Worm (Caenorhabditis elegans) whole organism, young adult: ENCODE data around the gene glr-5.

Source experiments
- B0261.1 ChIP-seq: sonication (generic microtip); optimal IDR thresholded peaks from 2 replicates; lab custom pipeline; 2016; ENCODE audit warnings: mild to moderate bottlenecking, missing genetic modification characterization, moderate library complexity, missing compliant biosample characterization
- D2030.7 ChIP-seq: fragments of 200-800 bp; sonication (Bioruptor generic); IDR thresholded peaks from 2 replicates; pipeline ENCODE4 v1.3.6; 2022; ENCODE audit warnings: missing genetic modification reagents, missing genetic modification characterization, missing compliant biosample characterization
- F23B12.7 ChIP-seq: sonication (generic microtip); optimal IDR thresholded peaks from 2 replicates; lab custom pipeline; 2017; ENCODE audit warnings: missing genetic modification characterization, mild to moderate bottlenecking, missing compliant biosample characterization, antibody characterized with exemption, moderate library complexity; ENCODE audit not compliant: insufficient read depth
- F33H1.4 ChIP-seq: fragments of 200-800 bp; sonication (Bioruptor generic); IDR thresholded peaks from 2 replicates; pipeline ENCODE4 v1.3.6; 2022; ENCODE audit warnings: missing genetic modification reagents, missing genetic modification characterization, missing compliant biosample characterization
- F55B11.4 ChIP-seq: sonication (generic microtip); optimal IDR thresholded peaks from 2 replicates; lab custom pipeline; 2016; ENCODE audit warnings: missing compliant biosample characterization, missing genetic modification characterization, borderline replicate concordance; ENCODE audit not compliant: insufficient read depth
- T07F8.4 ChIP-seq: sonication (generic microtip); optimal IDR thresholded peaks from 2 replicates; lab custom pipeline; 2016; ENCODE audit warnings: mild to moderate bottlenecking, missing genetic modification characterization, moderate library complexity, missing compliant biosample characterization
- Y53G8AR.9 ChIP-seq: fragments of 200-800 bp; sonication (Bioruptor generic); conservative IDR thresholded peaks from 2 replicates; pipeline ENCODE4 v1.3.6; 2022; ENCODE audit warnings: missing genetic modification reagents, missing genetic modification characterization, missing compliant biosample characterization
- Y95B8A.8 ChIP-seq: fragments of 200-800 bp; sonication (Bioruptor generic); IDR thresholded peaks from 2 replicates; pipeline ENCODE4 v1.3.6; 2022; ENCODE audit warnings: missing genetic modification reagents, missing genetic modification characterization, missing compliant biosample characterization
- ZK185.1 ChIP-seq: sonication (generic microtip); optimal IDR thresholded peaks from 2 replicates; lab custom pipeline; 2016; ENCODE audit warnings: mild to moderate bottlenecking, missing genetic modification characterization, missing compliant biosample characterization; ENCODE audit not compliant: poor library complexity, severe bottlenecking
- atf-7 ChIP-seq: sonication (generic microtip); optimal IDR thresholded peaks from 2 replicates; lab custom pipeline; 2017; ENCODE audit warnings: mild to moderate bottlenecking, missing genetic modification characterization, missing compliant biosample characterization
- cebp-1 ChIP-seq, 2 experiments: fragments of 200-800 bp in 1 of 2; sonication (Bioruptor generic) in 1 of 2; sonication (generic microtip) in 1 of 2; IDR thresholded peaks in 1 of 2; optimal IDR thresholded peaks in 1 of 2; 2 replicates each; pipeline versions ENCODE4 v1.3.6 to Lab custom; 2017 to 2022; ENCODE audit warnings: missing compliant biosample characterization in 2 of 2, missing genetic modification characterization in 2 of 2, mild to moderate bottlenecking in 1 of 2, missing genetic modification reagents in 1 of 2, moderate library complexity in 1 of 2
- cebp-2 ChIP-seq: fragments of 200-800 bp; sonication (Bioruptor generic); IDR thresholded peaks from 2 replicates; pipeline ENCODE4 v1.3.6; 2022; ENCODE audit warnings: missing genetic modification characterization, missing compliant biosample characterization
- ceh-58 ChIP-seq: fragments of 200-800 bp; sonication (Bioruptor generic); IDR thresholded peaks from 2 replicates; pipeline ENCODE4 v1.3.6; 2022; ENCODE audit warnings: missing genetic modification characterization, missing compliant biosample characterization
- die-1 ChIP-seq: sonication (generic microtip); optimal IDR thresholded peaks from 2 replicates; lab custom pipeline; 2016; ENCODE audit warnings: missing genotype, mild to moderate bottlenecking, missing genetic modification characterization, missing compliant biosample characterization
- dox-1 ChIP-seq: fragments of 200-800 bp; sonication (Bioruptor generic); IDR thresholded peaks from 2 replicates; pipeline ENCODE4 v1.3.6; 2022; ENCODE audit warnings: missing genetic modification reagents, missing genetic modification characterization, missing compliant biosample characterization
- dpff-1 ChIP-seq: sonication (generic microtip); optimal IDR thresholded peaks from 2 replicates; lab custom pipeline; 2017; ENCODE audit warnings: mild to moderate bottlenecking, missing genetic modification characterization, missing compliant biosample characterization
- egrh-3 ChIP-seq: fragments of 200-800 bp; sonication (Bioruptor generic); IDR thresholded peaks from 2 replicates; pipeline ENCODE4 v1.3.6; 2022; ENCODE audit warnings: missing genetic modification reagents, missing genetic modification characterization, missing compliant biosample characterization
- ekl-4 ChIP-seq: fragments of 200-800 bp; sonication (Bioruptor generic); IDR thresholded peaks from 2 replicates; pipeline ENCODE4 v1.3.6; 2022; ENCODE audit warnings: missing genetic modification reagents, missing genetic modification characterization, missing compliant biosample characterization
- ets-4 ChIP-seq: fragments of 200-800 bp; sonication (Bioruptor generic); optimal IDR thresholded peaks from 2 replicates; lab custom pipeline; 2018; ENCODE audit warnings: mild to moderate bottlenecking, missing genetic modification characterization, missing compliant biosample characterization
- hlh-12 ChIP-seq: sonication (generic microtip); optimal IDR thresholded peaks from 2 replicates; lab custom pipeline; 2016; ENCODE audit warnings: missing genetic modification characterization, missing compliant biosample characterization
- let-526 ChIP-seq: fragments of 200-800 bp; sonication (Bioruptor generic); IDR thresholded peaks from 2 replicates; pipeline ENCODE4 v1.3.6; 2022; ENCODE audit warnings: missing genetic modification reagents, missing genetic modification characterization, missing compliant biosample characterization
- lir-1 ChIP-seq: fragments of 200-800 bp; sonication (Bioruptor generic); conservative IDR thresholded peaks from 2 replicates; pipeline ENCODE4 v1.3.6; 2022; ENCODE audit warnings: missing genetic modification reagents, missing genetic modification characterization, missing compliant biosample characterization
- lsl-1 ChIP-seq: fragments of 200-800 bp; sonication (Bioruptor generic); optimal IDR thresholded peaks from 2 replicates; lab custom pipeline; 2018; ENCODE audit warnings: mild to moderate bottlenecking, missing genetic modification characterization, moderate library complexity, missing compliant biosample characterization
- mes-4 ChIP-seq: sonication (generic microtip); optimal IDR thresholded peaks from 2 replicates; lab custom pipeline; 2016; ENCODE audit warnings: missing genotype, missing genetic modification characterization, missing compliant biosample characterization
- mxl-1 ChIP-seq: sonication (generic microtip); optimal IDR thresholded peaks from 2 replicates; lab custom pipeline; 2016; ENCODE audit warnings: missing genetic modification characterization, missing compliant biosample characterization
- nfyb-1 ChIP-seq: fragments of 200-800 bp; sonication (Bioruptor generic); IDR thresholded peaks from 2 replicates; pipeline ENCODE4 v1.3.6; 2022; ENCODE audit warnings: missing genetic modification reagents, missing genetic modification characterization, missing compliant biosample characterization
- nhr-179 ChIP-seq: sonication (generic microtip); optimal IDR thresholded peaks from 2 replicates; lab custom pipeline; 2016; ENCODE audit warnings: mild to moderate bottlenecking, missing genetic modification characterization, missing compliant biosample characterization
- pha-4 ChIP-seq: fragments of 150-350 bp; sonication (generic microtip); optimal IDR thresholded peaks from 2 replicates; lab custom pipeline; 2014; ENCODE audit warnings: missing biosample characterization, missing genetic modification reagents, missing genetic modification characterization
- rcor-1 ChIP-seq: fragments of 200-800 bp; sonication (Bioruptor generic); IDR thresholded peaks from 2 replicates; pipeline ENCODE4 v1.3.6; 2022; ENCODE audit warnings: missing genetic modification reagents, missing genetic modification characterization, missing compliant biosample characterization
- sdz-38 ChIP-seq: sonication (generic microtip); optimal IDR thresholded peaks from 2 replicates; lab custom pipeline; 2016; ENCODE audit warnings: missing genotype, missing genetic modification characterization, missing compliant biosample characterization
- snpc-1.1 ChIP-seq: sonication (generic microtip); optimal IDR thresholded peaks from 2 replicates; lab custom pipeline; 2017; ENCODE audit warnings: missing genetic modification characterization, mild to moderate bottlenecking, missing compliant biosample characterization, antibody characterized with exemption, moderate library complexity, missing genotype, missing genetic modification reagents; ENCODE audit not compliant: insufficient read depth
- snpc-1.3 ChIP-seq: sonication (generic microtip); optimal IDR thresholded peaks from 2 replicates; lab custom pipeline; 2017; ENCODE audit warnings: missing genetic modification characterization, mild to moderate bottlenecking, missing compliant biosample characterization, antibody characterized with exemption, moderate library complexity, missing genotype, missing genetic modification reagents; ENCODE audit not compliant: insufficient read depth
- snpc-3.4 ChIP-seq: sonication (generic microtip); optimal IDR thresholded peaks from 2 replicates; lab custom pipeline; 2017; ENCODE audit warnings: missing genetic modification characterization, mild to moderate bottlenecking, missing compliant biosample characterization, antibody characterized with exemption, moderate library complexity, missing genotype, missing genetic modification reagents
- somi-1 ChIP-seq: fragments of 200-800 bp; sonication (Bioruptor generic); optimal IDR thresholded peaks from 2 replicates; lab custom pipeline; 2018; ENCODE audit warnings: mild to moderate bottlenecking, missing genetic modification characterization, missing compliant biosample characterization
- ztf-18 ChIP-seq: sonication (generic microtip); optimal IDR thresholded peaks from 2 replicates; lab custom pipeline; 2016; ENCODE audit warnings: missing genotype, mild to moderate bottlenecking, missing genetic modification characterization, missing compliant biosample characterization

glr-5 gene

ce11 chrV:8760416-8760815, 44.1 kb downstream of the glr-5 start, which contains the start of gene ddn-1 (continued):
- TF ChIP-seq pha-4 (tag; lab: Kevin White, UChicago) = no peak
- TF ChIP-seq, all 124 proteins: peak for 0

ce11 chrV:8762861-8763260, 46.6 kb downstream of the glr-5 start, which contains the start of gene B0507.8:
Gene B0507.8 (minus strand): TSS chrV:8762961.
- TF ChIP-seq T07F8.4 (tag; lab: Kevin White, UChicago) (no peak), rcor-1 (GFP tag; lab: Robert Waterston, UW) (no peak), snpc-1.3 (tag; lab: Kevin White, UChicago) (no peak), snpc-1.1 (tag; lab: Kevin White, UChicago) (no peak), dpff-1 (no peak), F23B12.7 (no peak), snpc-3.4 (tag; lab: Kevin White, UChicago) (no peak), F33H1.4 (GFP tag; lab: Robert Waterston, UW) (no peak), hlh-12 (tag; lab: Kevin White, UChicago) (no peak), D2030.7 (GFP tag; lab: Robert Waterston, UW) (no peak), B0261.1 (tag; lab: Kevin White, UChicago) (no peak), mes-4 (no peak), lir-1 (GFP tag; lab: Robert Waterston, UW) (no peak), ets-4 (no peak), die-1 (no peak), egrh-3 (GFP tag; lab: Robert Waterston, UW) (no peak), atf-7 (tag; lab: Kevin White, UChicago) (no peak), let-526 (GFP tag; lab: Robert Waterston, UW) (no peak), nfyb-1 (GFP tag; lab: Robert Waterston, UW) (no peak), F55B11.4 (tag; lab: Kevin White, UChicago) (no peak)
- TF ChIP-seq, all 124 proteins: peak for 0

ce11 chrV:8765938-8766337, 49.6 kb downstream of the glr-5 start, which contains the start of gene B0507.9:
Gene B0507.9 (minus strand): TSS chrV:8766038.
- TF ChIP-seq nhr-179 (tag; lab: Kevin White, UChicago) = no peak
- no peak for TF ChIP-seq Y95B8A.8 (GFP tag; lab: Robert Waterston, UW)
- no peak for TF ChIP-seq T07F8.4 (tag; lab: Kevin White, UChicago)
- no peak for TF ChIP-seq dpff-1
- TF ChIP-seq ekl-4 (GFP tag; lab: Robert Waterston, UW) = no peak
- TF ChIP-seq sdz-38 = no peak
- TF ChIP-seq mxl-1 (tag; lab: Kevin White, UChicago) = no peak
- no peak for TF ChIP-seq dox-1 (GFP tag; lab: Robert Waterston, UW)
- TF ChIP-seq ztf-18 (tag; lab: Kevin White, UChicago) = no peak
- TF ChIP-seq, all 124 proteins: peak for 0

ce11 chrV:8767041-8767440, 50.7 kb downstream of the glr-5 start:
- no peak for TF ChIP-seq somi-1 (GFP tag; lab: Kevin White, UChicago)
- TF ChIP-seq lsl-1 = no peak
- TF ChIP-seq D2030.7 (GFP tag; lab: Robert Waterston, UW) = no peak
- TF ChIP-seq ZK185.1 (tag; lab: Kevin White, UChicago) = no peak
- no peak for TF ChIP-seq ceh-58 (GFP tag; lab: Robert Waterston, UW)
- no peak for TF ChIP-seq cebp-1 (GFP tag; IDR thresholded peaks at IDR 0.05; lab: Robert Waterston, UW)
- no peak for TF ChIP-seq cebp-1 (tag; optimal IDR thresholded peaks at IDR 0.05; lab: Kevin White, UChicago)
- no peak for TF ChIP-seq die-1
- TF ChIP-seq cebp-2 (GFP tag; lab: Robert Waterston, UW) = no peak
- TF ChIP-seq Y53G8AR.9 = no peak
